Worm (Caenorhabditis elegans) whole organism, L2 larva: Measurements from ENCODE around the gene C29F9.12.
"Not testable (repeated sequence)": the region's sequence is repeated elsewhere in the genome, so short reads cannot be mapped to it uniquely, and the experiment has no call there.

Experiments
- C34F6.9 ChIP-seq: fragments of 150-350 bp; optimal IDR thresholded peaks from 2 replicates; lab custom pipeline; 2014; ENCODE audit warnings: missing biosample characterization, missing genetic modification characterization
- F13H6.1 ChIP-seq: sonication (generic microtip); optimal IDR thresholded peaks from 2 replicates; lab custom pipeline; 2016; ENCODE audit warnings: missing genetic modification characterization, missing compliant biosample characterization
- R02D3.7 ChIP-seq: fragments of 150-350 bp; optimal IDR thresholded peaks from 2 replicates; lab custom pipeline; 2014; ENCODE audit warnings: missing biosample characterization, missing genetic modification characterization
- Y55F3AM.14 ChIP-seq: fragments of 200-800 bp; sonication (Bioruptor generic); optimal IDR thresholded peaks from 2 replicates; lab custom pipeline; 2018; ENCODE audit warnings: mild to moderate bottlenecking, missing genetic modification characterization, missing compliant biosample characterization
- ZK546.5 ChIP-seq: sonication (generic microtip); optimal IDR thresholded peaks from 2 replicates; lab custom pipeline; 2017; ENCODE audit warnings: missing biosample characterization, missing genetic modification characterization
- aly-2 ChIP-seq: fragments of 150-350 bp; optimal IDR thresholded peaks from 2 replicates; lab custom pipeline; 2014; ENCODE audit warnings: missing biosample characterization, missing genetic modification characterization
- ama-1 ChIP-seq: fragments of 150-350 bp; optimal IDR thresholded peaks from 2 replicates; lab custom pipeline; 2018; ENCODE audit warnings: inconsistent platforms
- blmp-1 ChIP-seq: sonication (generic microtip); optimal IDR thresholded peaks from 2 replicates; lab custom pipeline; 2017; ENCODE audit warnings: missing genetic modification characterization, mild to moderate bottlenecking, missing compliant biosample characterization, antibody characterized with exemption, moderate library complexity; ENCODE audit not compliant: insufficient read depth
- ceh-16 ChIP-seq: fragments of 150-350 bp; optimal IDR thresholded peaks from 2 replicates; lab custom pipeline; 2014; ENCODE audit warnings: missing biosample characterization, missing genetic modification characterization
- ceh-82 ChIP-seq: fragments of 150-350 bp; optimal IDR thresholded peaks from 2 replicates; lab custom pipeline; 2014; ENCODE audit warnings: missing biosample characterization, missing genetic modification characterization
- crh-2 ChIP-seq: sonication (generic microtip); optimal IDR thresholded peaks from 2 replicates; lab custom pipeline; 2017; ENCODE audit warnings: missing biosample characterization, missing genetic modification characterization
- egl-27 ChIP-seq: sonication (generic microtip); optimal IDR thresholded peaks from 3 replicates; lab custom pipeline; 2017; ENCODE audit warnings: missing biosample characterization, missing genetic modification reagents, missing genetic modification characterization
- elt-3 ChIP-seq: sonication (generic microtip); optimal IDR thresholded peaks from 2 replicates; lab custom pipeline; 2017; ENCODE audit warnings: missing biosample characterization, missing genetic modification characterization
- lin-11 ChIP-seq: fragments of 150-350 bp; sonication (generic microtip); optimal IDR thresholded peaks from 2 replicates; lab custom pipeline; 2014; ENCODE audit warnings: missing biosample characterization, missing genetic modification characterization, inconsistent platforms, mixed read lengths
- lin-13 ChIP-seq: fragments of 150-350 bp; optimal IDR thresholded peaks from 2 replicates; lab custom pipeline; 2014; ENCODE audit warnings: missing biosample characterization, missing genetic modification reagents, missing genetic modification characterization
- lin-39 ChIP-seq: fragments of 150-350 bp; optimal IDR thresholded peaks from 2 replicates; lab custom pipeline; 2014; ENCODE audit warnings: missing biosample characterization, missing genetic modification reagents, missing genetic modification characterization
- lsy-2 ChIP-seq, 2 experiments: fragments of 150-350 bp in 1 of 2; sonication (generic microtip) in 1 of 2; optimal IDR thresholded peaks; 2 replicates each; lab custom pipeline; 2014 to 2017; ENCODE audit warnings: missing biosample characterization in 2 of 2, missing genetic modification characterization in 2 of 2
- mab-5 ChIP-seq: fragments of 150-350 bp; optimal IDR thresholded peaks from 2 replicates; lab custom pipeline; 2014; ENCODE audit warnings: missing biosample characterization, missing genetic modification characterization
- mdl-1 ChIP-seq, 2 experiments: fragments of 150-350 bp in 1 of 2; sonication (generic microtip) in 1 of 2; optimal IDR thresholded peaks; 2 replicates each; lab custom pipeline; 2017; ENCODE audit warnings: missing biosample characterization in 2 of 2, missing genetic modification characterization in 2 of 2
- nhr-10 ChIP-seq: sonication (generic microtip); optimal IDR thresholded peaks from 2 replicates; lab custom pipeline; 2017; ENCODE audit warnings: missing biosample characterization, missing genetic modification characterization
- nhr-11 ChIP-seq: fragments of 150-350 bp; optimal IDR thresholded peaks from 2 replicates; lab custom pipeline; 2014; ENCODE audit warnings: missing biosample characterization, missing genetic modification characterization
- nhr-12 ChIP-seq: fragments of 150-350 bp; optimal IDR thresholded peaks from 2 replicates; lab custom pipeline; 2014; ENCODE audit warnings: missing biosample characterization, missing genetic modification characterization
- nhr-129 ChIP-seq: fragments of 150-350 bp; optimal IDR thresholded peaks from 2 replicates; lab custom pipeline; 2014; ENCODE audit warnings: missing biosample characterization, missing genetic modification characterization
- nhr-21 ChIP-seq: fragments of 150-350 bp; optimal IDR thresholded peaks from 2 replicates; lab custom pipeline; 2014; ENCODE audit warnings: missing biosample characterization, missing genetic modification characterization
- nhr-23 ChIP-seq: fragments of 150-350 bp; optimal IDR thresholded peaks from 2 replicates; lab custom pipeline; 2014; ENCODE audit warnings: missing biosample characterization, missing genetic modification reagents, missing genetic modification characterization
- nhr-237 ChIP-seq: fragments of 150-350 bp; optimal IDR thresholded peaks from 2 replicates; lab custom pipeline; 2014; ENCODE audit warnings: missing biosample characterization, missing genetic modification characterization
- nhr-25 ChIP-seq: fragments of 150-350 bp; sonication (generic microtip); optimal IDR thresholded peaks from 3 replicates; lab custom pipeline; 2014; ENCODE audit warnings: missing biosample characterization, missing genetic modification characterization
- sem-4 ChIP-seq: fragments of 150-350 bp; optimal IDR thresholded peaks from 2 replicates; lab custom pipeline; 2014; ENCODE audit warnings: missing biosample characterization, missing genetic modification reagents, missing genetic modification characterization
- skn-1 ChIP-seq: sonication (generic microtip); optimal IDR thresholded peaks from 2 replicates; lab custom pipeline; 2017; ENCODE audit warnings: missing biosample characterization, missing genetic modification characterization
- sma-3 ChIP-seq: sonication (generic microtip); optimal IDR thresholded peaks from 2 replicates; lab custom pipeline; 2016; ENCODE audit warnings: missing genetic modification reagents, missing genetic modification characterization, missing compliant biosample characterization
- sma-9 ChIP-seq, 2 experiments: fragments of 150-350 bp in 1 of 2; sonication (generic microtip) in 1 of 2; optimal IDR thresholded peaks; 2 replicates each; lab custom pipeline; 2014 to 2016; ENCODE audit warnings: missing genetic modification characterization in 2 of 2, mild to moderate bottlenecking in 1 of 2, missing biosample characterization in 1 of 2, missing compliant biosample characterization in 1 of 2, missing genetic modification reagents in 1 of 2, moderate library complexity in 1 of 2
- unc-55 ChIP-seq: fragments of 150-350 bp; sonication (generic microtip); optimal IDR thresholded peaks from 3 replicates; lab custom pipeline; 2014; ENCODE audit warnings: missing biosample characterization, missing genetic modification reagents, missing genetic modification characterization
- unc-62 ChIP-seq: fragments of 150-350 bp; optimal IDR thresholded peaks from 2 replicates; lab custom pipeline; 2014; ENCODE audit warnings: missing biosample characterization, missing genetic modification reagents, missing genetic modification characterization
- zag-1 ChIP-seq: fragments of 150-350 bp; optimal IDR thresholded peaks from 2 replicates; lab custom pipeline; 2014; ENCODE audit warnings: missing biosample characterization, missing genetic modification characterization
- ztf-11 ChIP-seq: sonication (generic microtip); optimal IDR thresholded peaks from 2 replicates; lab custom pipeline; 2017; ENCODE audit warnings: missing biosample characterization, missing genetic modification characterization
- ztf-4 ChIP-seq: fragments of 150-350 bp; optimal IDR thresholded peaks from 2 replicates; lab custom pipeline; 2014; ENCODE audit warnings: missing biosample characterization, missing genetic modification characterization

The C29F9.12 gene

ce11 chrIII:98822-99221 lies 23.0 kb downstream of the C29F9.12 start, which contains the start of gene C29F9.9:
C29F9.9 (minus strand) TSS chrIII:98922.
- not testable (repeated sequence) for TF ChIP-seq egl-27, nhr-23, elt-3 (tag; lab: Kevin White, UChicago)
- TF ChIP-seq, all 48 proteins: peak for 0; not testable (repeated sequence) for 48

DNA sequence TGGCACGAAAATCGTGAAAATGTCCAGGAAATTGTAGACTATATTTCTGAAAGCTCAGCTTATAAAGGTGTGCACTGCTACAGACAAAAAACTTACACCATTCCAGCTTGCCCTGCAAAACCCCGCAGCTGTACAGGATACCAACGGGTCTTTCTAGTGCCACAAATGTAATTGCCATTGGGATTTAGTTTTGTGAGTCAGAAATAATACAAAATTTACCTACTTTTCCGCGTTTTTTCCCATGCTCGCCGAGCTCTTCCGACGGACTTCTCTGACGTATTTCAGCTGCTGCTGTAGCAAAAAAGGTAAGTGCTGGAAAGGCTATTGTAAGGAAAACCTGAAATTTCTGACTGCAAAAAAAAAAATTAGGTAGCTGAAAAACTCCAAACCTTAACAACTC lies 24.8 kb downstream of the C29F9.12 start, which contains the start of gene C29F9.8:
Gene C29F9.8, minus strand, starts transcription at position 101 of the 400 bp plus-strand sequence.
- TF ChIP-seq crh-2 (tag; lab: Kevin White, UChicago); lin-39; mdl-1 (tag; optimal IDR thresholded peaks at IDR 0.05; lab: Kevin White, UChicago): not testable (repeated sequence)

DNA sequence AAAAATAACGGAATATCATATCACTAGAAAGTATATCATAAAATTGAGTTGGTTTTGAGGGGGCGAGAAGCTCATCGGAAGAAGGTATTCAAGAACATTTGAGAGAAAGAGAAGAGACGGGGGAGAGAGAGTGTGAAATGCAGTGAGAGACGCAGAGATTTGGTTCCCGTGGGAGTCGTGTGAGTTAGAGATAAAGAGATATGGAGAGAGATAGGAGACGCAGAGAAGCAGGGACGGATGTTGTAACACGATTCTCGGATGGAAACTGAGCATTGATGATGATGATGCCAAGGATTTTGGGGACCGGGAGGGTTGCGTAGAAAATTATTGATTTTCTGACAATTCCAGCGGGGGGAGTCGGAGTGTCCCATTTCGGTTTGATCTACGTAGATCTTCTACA lies 25.6 kb downstream of the C29F9.12 start:
- TF ChIP-seq Y55F3AM.14 (GFP tag; lab: Kevin White, UChicago): no peak
- no peak for TF ChIP-seq ama-1 (lab: Kevin White, UChicago)
- no peak for TF ChIP-seq skn-1 (tag; lab: Kevin White, UChicago)
- no peak for TF ChIP-seq ceh-16
- TF ChIP-seq nhr-129 (tag; lab: Kevin White, UChicago): peak; percentile 50
- peak; percentile 16 for TF ChIP-seq mab-5 (tag; lab: Kevin White, UChicago)
- no peak for TF ChIP-seq ceh-82 (tag; lab: Kevin White, UChicago)
- no peak for TF ChIP-seq nhr-23 (tag; lab: Kevin White, UChicago)
- no peak for TF ChIP-seq blmp-1
- TF ChIP-seq unc-55: peak; percentile 24
- no peak for TF ChIP-seq elt-3 (tag; lab: Kevin White, UChicago)
- TF ChIP-seq sem-4 (tag; lab: Kevin White, UChicago): no peak
- peak; percentile 63 for TF ChIP-seq F13H6.1 (tag; lab: Kevin White, UChicago)
- no peak for TF ChIP-seq ztf-4 (tag; lab: Kevin White, UChicago)
- no peak for TF ChIP-seq R02D3.7
- no peak for TF ChIP-seq nhr-12 (tag; lab: Kevin White, UChicago)
- TF ChIP-seq lin-13 (GFP tag; lab: Kevin White, UChicago): peak; percentile 16
- no peak for TF ChIP-seq ZK546.5 (tag; lab: Kevin White, UChicago)
- peak; percentile 35 for TF ChIP-seq sma-9 (GFP tag; optimal IDR thresholded peaks at IDR 0.05; lab: Kevin White, UChicago)
- TF ChIP-seq sma-9 (tag; optimal IDR thresholded peaks at IDR 0.05; lab: Kevin White, UChicago): no peak
- TF ChIP-seq lsy-2 (tag; optimal IDR thresholded peaks at IDR 0.05; lab: Kevin White, UChicago): peak; percentile 20 to 54
- peak; percentile 36 for TF ChIP-seq crh-2 (tag; lab: Kevin White, UChicago)
- TF ChIP-seq ztf-11: no peak
- TF ChIP-seq C34F6.9 (tag; lab: Kevin White, UChicago): peak; percentile 20
- no peak for TF ChIP-seq nhr-10
- no peak for TF ChIP-seq nhr-25 (tag; lab: Kevin White, UChicago)

ce11 chrIII:94759-95330 lies 27.0 kb downstream of the C29F9.12 start, which contains the start of gene pat-4:
pat-4 (minus strand) TSS chrIII:94809.
- TF ChIP-seq unc-55 (peak; percentile 17), ZK546.5 (tag; lab: Kevin White, UChicago) (no peak), mdl-1 (tag; optimal IDR thresholded peaks at IDR 0.05; lab: Kevin White, UChicago) (no peak), nhr-25 (tag; lab: Kevin White, UChicago) (peak; percentile 25), sma-3 (GFP tag; lab: Kevin White, UChicago) (peak; percentile 29), lin-13 (GFP tag; lab: Kevin White, UChicago) (no peak), lin-11 (tag; lab: Kevin White, UChicago) (no peak), C34F6.9 (tag; lab: Kevin White, UChicago) (peak; percentile 20), crh-2 (tag; lab: Kevin White, UChicago) (no peak), ceh-16 (peak; percentile 38), nhr-237 (tag; lab: Kevin White, UChicago) (no peak), nhr-129 (tag; lab: Kevin White, UChicago) (no peak), sma-9 (GFP tag; optimal IDR thresholded peaks at IDR 0.05; lab: Kevin White, UChicago) (peak; percentile 36), sma-9 (tag; optimal IDR thresholded peaks at IDR 0.05; lab: Kevin White, UChicago) (no peak), ama-1 (lab: Kevin White, UChicago) (no peak), F13H6.1 (tag; lab: Kevin White, UChicago) (peak; percentile 72)

DNA sequence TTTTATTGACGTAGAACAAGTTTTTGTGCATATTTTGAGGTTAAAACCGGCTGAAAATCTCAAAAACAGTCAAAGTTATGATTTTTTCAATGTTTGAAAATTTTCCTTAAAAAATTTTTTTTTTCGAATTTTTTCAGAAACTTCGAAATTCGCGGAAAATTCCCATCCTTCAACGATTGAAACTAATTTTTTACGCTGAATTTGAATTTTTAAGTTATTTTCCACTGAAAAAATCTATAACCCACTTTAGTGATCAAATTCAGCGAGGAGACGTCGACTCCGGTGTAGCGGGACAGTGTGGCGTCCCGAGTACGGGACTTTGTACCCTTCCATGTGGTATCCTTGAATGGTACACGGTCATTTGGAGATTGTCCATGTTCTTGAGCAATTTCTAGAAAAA lies 29.6 kb downstream of the C29F9.12 start:
- TF ChIP-seq ceh-82 (tag; lab: Kevin White, UChicago) (no peak), nhr-237 (tag; lab: Kevin White, UChicago) (no peak), skn-1 (tag; lab: Kevin White, UChicago) (no peak), blmp-1 (no peak), nhr-11 (tag; lab: Kevin White, UChicago) (no peak), zag-1 (no peak), unc-62 (GFP tag; lab: Kevin White, UChicago) (no peak), nhr-21 (tag; lab: Kevin White, UChicago) (no peak), aly-2 (tag; lab: Kevin White, UChicago) (no peak), ama-1 (lab: Kevin White, UChicago) (no peak)
